Fruit fly (Drosophila melanogaster): ENCODE data around the gene CG14325.
A peak's percentile ranks its signal among the peaks of the same experiment; 100 is the strongest.

dm6 chr3R:17613549-17613948 lies 13.4 kb upstream of the CG14325 start, which contains the start of gene CG14327:
- TF ChIP-seq EcR (GFP tag; optimal IDR thresholded peaks at IDR 0.05) (peak; percentile 75), CG10348 (GFP tag; IDR thresholded peaks at IDR 0.05) (no peak), CG4496 (GFP tag; IDR thresholded peaks at IDR 0.05) (no peak), CG17806 (tag; optimal IDR thresholded peaks at IDR 0.05) (no peak), CG8159 (tag; optimal IDR thresholded peaks at IDR 0.05) (no peak), CG15710 (tag; optimal IDR thresholded peaks at IDR 0.05) (no peak), Pif1A (GFP tag; optimal IDR thresholded peaks at IDR 0.05) (no peak), CG8301 (tag; optimal IDR thresholded peaks at IDR 0.05) (no peak), Snoo (tag; optimal IDR thresholded peaks at IDR 0.05) (no peak), fd96Ca (GFP tag; IDR thresholded peaks at IDR 0.05) (no peak), CG34367 (tag; optimal IDR thresholded peaks at IDR 0.05) (no peak), CG13204 (GFP tag; optimal IDR thresholded peaks at IDR 0.05) (no peak), CG32121 (GFP tag; IDR thresholded peaks at IDR 0.05) (no peak)
